Worm (Caenorhabditis elegans) whole organism, L3 larva: Measurements from ENCODE around the gene mdt-11.
"Not testable (repeated sequence)": the region's sequence is repeated elsewhere in the genome, so short reads cannot be mapped to it uniquely, and the experiment has no call there.

ENCODE experiments used
- R02D3.7 ChIP-seq: fragments of 150-350 bp; optimal IDR thresholded peaks from 2 replicates; lab custom pipeline; 2014; ENCODE audit warnings: missing biosample characterization, missing genetic modification characterization
- ZK546.5 ChIP-seq: sonication (generic microtip); optimal IDR thresholded peaks from 2 replicates; lab custom pipeline; 2017; ENCODE audit warnings: missing biosample characterization, missing genetic modification characterization
- aly-2 ChIP-seq: fragments of 150-350 bp; optimal IDR thresholded peaks from 2 replicates; lab custom pipeline; 2014; ENCODE audit warnings: missing biosample characterization, missing genetic modification characterization
- ama-1 ChIP-seq: fragments of 150-350 bp; optimal IDR thresholded peaks from 2 replicates; lab custom pipeline; 2018
- ceh-28 ChIP-seq: fragments of 150-350 bp; optimal IDR thresholded peaks from 2 replicates; lab custom pipeline; 2014; ENCODE audit warnings: missing biosample characterization, missing genetic modification reagents, missing genetic modification characterization
- ceh-82 ChIP-seq: fragments of 150-350 bp; optimal IDR thresholded peaks from 2 replicates; lab custom pipeline; 2014; ENCODE audit warnings: missing biosample characterization, missing genetic modification characterization
- ceh-9 ChIP-seq: sonication (generic microtip); optimal IDR thresholded peaks from 2 replicates; lab custom pipeline; 2018; ENCODE audit warnings: missing biosample characterization, missing genetic modification characterization
- egl-27 ChIP-seq: sonication (generic microtip); optimal IDR thresholded peaks from 4 replicates; lab custom pipeline; 2017; ENCODE audit warnings: missing biosample characterization, missing genetic modification reagents, missing genetic modification characterization
- egl-5 ChIP-seq: fragments of 150-350 bp; optimal IDR thresholded peaks from 2 replicates; lab custom pipeline; 2017; ENCODE audit warnings: missing biosample characterization, missing genetic modification reagents, missing genetic modification characterization, inconsistent platforms
- elt-1 ChIP-seq: fragments of 150-350 bp; optimal IDR thresholded peaks from 2 replicates; lab custom pipeline; 2014; ENCODE audit warnings: missing biosample characterization, missing genetic modification characterization
- elt-2 ChIP-seq: sonication (generic microtip); optimal IDR thresholded peaks from 2 replicates; lab custom pipeline; 2016; ENCODE audit warnings: missing genetic modification reagents, mild to moderate bottlenecking, missing genetic modification characterization, missing compliant biosample characterization
- elt-3 ChIP-seq, 3 experiments: fragments of 150-350 bp in 1 of 3; sonication (generic microtip) in 2 of 3; optimal IDR thresholded peaks; 2 replicates in 2 of 3; 4 replicates in 1 of 3; lab custom pipeline; 2014 to 2017; ENCODE audit warnings: missing biosample characterization in 3 of 3, missing genetic modification characterization in 3 of 3
- eor-1 ChIP-seq, 2 experiments: fragments of 150-350 bp; optimal IDR thresholded peaks; 2 replicates each; lab custom pipeline; 2014 to 2018; ENCODE audit warnings: missing biosample characterization in 2 of 2, missing genetic modification characterization in 2 of 2
- fkh-10 ChIP-seq: sonication (generic microtip); optimal IDR thresholded peaks from 2 replicates; lab custom pipeline; 2017; ENCODE audit warnings: missing biosample characterization, missing genetic modification reagents, missing genetic modification characterization
- fkh-2 ChIP-seq: fragments of 150-350 bp; optimal IDR thresholded peaks from 2 replicates; lab custom pipeline; 2014; ENCODE audit warnings: missing biosample characterization, missing genetic modification reagents, missing genetic modification characterization
- jun-1 ChIP-seq: fragments of 150-350 bp; optimal IDR thresholded peaks from 2 replicates; lab custom pipeline; 2014; ENCODE audit warnings: missing biosample characterization, missing genetic modification reagents, missing genetic modification characterization
- lin-15B ChIP-seq: fragments of 150-350 bp; optimal IDR thresholded peaks from 2 replicates; lab custom pipeline; 2014; ENCODE audit warnings: missing biosample characterization, missing genetic modification characterization
- lin-39 ChIP-seq: fragments of 150-350 bp; optimal IDR thresholded peaks from 2 replicates; lab custom pipeline; 2018; ENCODE audit warnings: missing biosample characterization, missing genetic modification reagents, missing genetic modification characterization
- lsy-12 ChIP-seq: sonication (generic microtip); optimal IDR thresholded peaks from 2 replicates; lab custom pipeline; 2016; ENCODE audit warnings: mild to moderate bottlenecking, missing genetic modification characterization, missing compliant biosample characterization
- mdl-1 ChIP-seq: fragments of 150-350 bp; optimal IDR thresholded peaks from 2 replicates; lab custom pipeline; 2014; ENCODE audit warnings: missing biosample characterization, missing genetic modification characterization
- mml-1 ChIP-seq: fragments of 150-350 bp; sonication (generic microtip); optimal IDR thresholded peaks from 3 replicates; lab custom pipeline; 2014; ENCODE audit warnings: missing biosample characterization, missing genetic modification characterization
- nfya-1 ChIP-seq: sonication (generic microtip); optimal IDR thresholded peaks from 2 replicates; lab custom pipeline; 2017; ENCODE audit warnings: missing genetic modification characterization, mild to moderate bottlenecking, missing compliant biosample characterization, antibody characterized with exemption, moderate library complexity; ENCODE audit not compliant: insufficient read depth
- nhr-12 ChIP-seq: fragments of 150-350 bp; optimal IDR thresholded peaks from 2 replicates; lab custom pipeline; 2014; ENCODE audit warnings: missing biosample characterization, missing genetic modification characterization
- nhr-23 ChIP-seq: fragments of 150-350 bp; optimal IDR thresholded peaks from 2 replicates; lab custom pipeline; 2014; ENCODE audit warnings: missing biosample characterization, missing genetic modification reagents, missing genetic modification characterization
- nhr-237 ChIP-seq: fragments of 150-350 bp; optimal IDR thresholded peaks from 2 replicates; lab custom pipeline; 2014; ENCODE audit warnings: missing biosample characterization, missing genetic modification characterization
- nhr-28 ChIP-seq: fragments of 150-350 bp; optimal IDR thresholded peaks from 2 replicates; lab custom pipeline; 2014; ENCODE audit warnings: missing biosample characterization, missing genetic modification characterization
- nhr-43 ChIP-seq: sonication (generic microtip); optimal IDR thresholded peaks from 2 replicates; lab custom pipeline; 2016; ENCODE audit warnings: mild to moderate bottlenecking, missing genetic modification characterization, missing compliant biosample characterization; ENCODE audit not compliant: poor library complexity, severe bottlenecking
- nhr-67 ChIP-seq: fragments of 150-350 bp; optimal IDR thresholded peaks from 2 replicates; lab custom pipeline; 2014; ENCODE audit warnings: missing biosample characterization, missing genetic modification characterization
- nhr-76 ChIP-seq: fragments of 150-350 bp; sonication (generic microtip); optimal IDR thresholded peaks from 5 replicates; lab custom pipeline; 2014; ENCODE audit warnings: missing biosample characterization, missing genetic modification characterization
- nhr-77 ChIP-seq: fragments of 150-350 bp; optimal IDR thresholded peaks from 2 replicates; lab custom pipeline; 2014; ENCODE audit warnings: missing biosample characterization, missing genetic modification characterization
- pha-4 ChIP-seq: fragments of 150-350 bp; optimal IDR thresholded peaks from 2 replicates; lab custom pipeline; 2014; ENCODE audit warnings: missing biosample characterization, missing genetic modification reagents, missing genetic modification characterization
- pqm-1 ChIP-seq: fragments of 150-350 bp; optimal IDR thresholded peaks from 2 replicates; lab custom pipeline; 2017; ENCODE audit warnings: missing biosample characterization, missing genetic modification characterization, inconsistent platforms
- sea-2 ChIP-seq: fragments of 150-350 bp; sonication (generic microtip); optimal IDR thresholded peaks from 4 replicates; lab custom pipeline; 2014; ENCODE audit warnings: missing biosample characterization, missing genetic modification reagents, missing genetic modification characterization
- skn-1 ChIP-seq: fragments of 150-350 bp; optimal IDR thresholded peaks from 2 replicates; lab custom pipeline; 2014; ENCODE audit warnings: missing biosample characterization, missing genetic modification characterization
- snpc-4 ChIP-seq: fragments of 150-350 bp; optimal IDR thresholded peaks from 2 replicates; lab custom pipeline; 2014; ENCODE audit warnings: missing biosample characterization, missing genetic modification characterization
- tbx-2 ChIP-seq: sonication (generic microtip); optimal IDR thresholded peaks from 2 replicates; lab custom pipeline; 2016; ENCODE audit warnings: mild to moderate bottlenecking, missing genetic modification characterization, missing compliant biosample characterization
- unc-62 ChIP-seq: fragments of 150-350 bp; sonication (generic microtip); optimal IDR thresholded peaks from 4 replicates; lab custom pipeline; 2014; ENCODE audit warnings: missing biosample characterization, missing genetic modification reagents, missing genetic modification characterization
- zag-1 ChIP-seq: fragments of 150-350 bp; optimal IDR thresholded peaks from 2 replicates; lab custom pipeline; 2014; ENCODE audit warnings: missing biosample characterization, missing genetic modification characterization
- ztf-11 ChIP-seq: fragments of 150-350 bp; optimal IDR thresholded peaks from 2 replicates; lab custom pipeline; 2014; ENCODE audit warnings: missing biosample characterization, missing genetic modification characterization
- ztf-4 ChIP-seq: fragments of 150-350 bp; optimal IDR thresholded peaks from 2 replicates; lab custom pipeline; 2014; ENCODE audit warnings: missing biosample characterization, missing genetic modification characterization

The mdt-11 gene

ce11 chrIII:5051949-5052348 lies 30.9 kb downstream of the mdt-11 start, which contains the start of gene C45G9.15:
Gene C45G9.15 (minus strand): TSS chrIII:5052049.
- TF ChIP-seq skn-1 (no peak), fkh-10 (GFP tag; lab: Kevin White, UChicago) (no peak), elt-2 (tag; lab: Kevin White, UChicago) (no peak), eor-1 (tag; optimal IDR thresholded peaks at IDR 0.05; lab: Kevin White, UChicago) (no peak)

- TF ChIP-seq pqm-1 (tag; lab: Kevin White, UChicago) (no peak), elt-2 (tag; lab: Kevin White, UChicago) (no peak), ztf-11 (no peak), nfya-1 (tag; lab: Kevin White, UChicago) (no peak), unc-62 (GFP tag; lab: Kevin White, UChicago) (no peak), nhr-28 (no peak), ceh-82 (tag; lab: Kevin White, UChicago) (no peak), nhr-67 (tag; lab: Kevin White, UChicago) (no peak), nhr-12 (no peak), snpc-4 (tag; lab: Kevin White, UChicago) (no peak), jun-1 (no peak), ZK546.5 (tag; lab: Kevin White, UChicago) (no peak), sea-2 (GFP tag; lab: Kevin White, UChicago) (no peak), elt-1 (tag; lab: Kevin White, UChicago) (no peak)
These were observed 32.5 kb downstream of the mdt-11 start, which contains the start of gene C45G9.8 for ce11 chrIII:5053541-5053940. Gene C45G9.8 (minus strand): TSS chrIII:5053641.

- TF ChIP-seq ztf-11; lin-39 (tag; lab: Kevin White, UChicago); fkh-10 (GFP tag; lab: Kevin White, UChicago): not testable (repeated sequence)
These were observed 34.7 kb downstream of the mdt-11 start, which contains the start of gene C45G9.9 for ce11 chrIII:5055709-5056108. Gene C45G9.9 (minus strand): TSS chrIII:5055809.

- TF ChIP-seq ceh-9 (tag; lab: Kevin White, UChicago): no peak
These were observed 40.8 kb downstream of the mdt-11 start, which contains the start of gene C45G9.10 for ce11 chrIII:5061798-5062197. Gene C45G9.10 (minus strand): TSS chrIII:5061898.

ce11 chrIII:5062406-5062805 lies 41.4 kb downstream of the mdt-11 start, which contains the start of gene C45G9.4:
Gene C45G9.4 (plus strand): TSS chrIII:5062706.
- TF ChIP-seq ZK546.5 (tag; lab: Kevin White, UChicago); fkh-10 (GFP tag; lab: Kevin White, UChicago); lin-15B (tag; lab: Kevin White, UChicago): not testable (repeated sequence)

ce11 chrIII:5068675-5069233 lies 47.7 kb downstream of the mdt-11 start, which contains the start of the genes C45G9.11 and C45G9.2:
Gene C45G9.11 (minus strand): TSS chrIII:5068725.
Gene C45G9.2 (plus strand): TSS chrIII:5069066.
- TF ChIP-seq nhr-76: peak; percentile 12
- no peak for TF ChIP-seq fkh-2 (tag; lab: Kevin White, UChicago)
- TF ChIP-seq snpc-4 (tag; lab: Kevin White, UChicago): peak; percentile 58
- peak; percentile 51 for TF ChIP-seq skn-1
- TF ChIP-seq ZK546.5 (tag; lab: Kevin White, UChicago): no peak
- no peak for TF ChIP-seq pha-4
- TF ChIP-seq nhr-23 (tag; lab: Kevin White, UChicago): peak; percentile 61
- no peak for TF ChIP-seq ztf-4 (tag; lab: Kevin White, UChicago)
- no peak for TF ChIP-seq ceh-28 (tag; lab: Kevin White, UChicago)
- no peak for TF ChIP-seq aly-2 (tag; lab: Kevin White, UChicago)
- TF ChIP-seq egl-5 (tag; lab: Kevin White, UChicago): no peak
- TF ChIP-seq egl-27 (tag; lab: Kevin White, UChicago): no peak
- no peak for TF ChIP-seq eor-1 (tag; optimal IDR thresholded peaks at IDR 0.05; lab: Kevin White, UChicago)
- no peak for TF ChIP-seq elt-1 (tag; lab: Kevin White, UChicago)
- TF ChIP-seq unc-62 (GFP tag; lab: Kevin White, UChicago): no peak
- no peak for TF ChIP-seq jun-1
- TF ChIP-seq nhr-67 (tag; lab: Kevin White, UChicago): no peak
- no peak for TF ChIP-seq zag-1
- TF ChIP-seq elt-2 (tag; lab: Kevin White, UChicago): no peak
- no peak for TF ChIP-seq R02D3.7
- TF ChIP-seq nhr-43: peak; percentile 88
- TF ChIP-seq nhr-28: no peak
- no peak for TF ChIP-seq mml-1
- peak; percentile 24 for TF ChIP-seq pqm-1 (tag; lab: Kevin White, UChicago)
- TF ChIP-seq nhr-237 (tag; lab: Kevin White, UChicago): no peak
- TF ChIP-seq lin-15B (tag; lab: Kevin White, UChicago): peak; percentile 63
- TF ChIP-seq nhr-77 (tag; lab: Kevin White, UChicago): no peak
- no peak for TF ChIP-seq ama-1 (lab: Kevin White, UChicago)
- no peak for TF ChIP-seq tbx-2 (tag; lab: Kevin White, UChicago)
- TF ChIP-seq ztf-11: no peak
- TF ChIP-seq mdl-1 (tag; lab: Kevin White, UChicago): no peak
- peak; percentile 46 for TF ChIP-seq lsy-12
- TF ChIP-seq elt-3 (tag; optimal IDR thresholded peaks at IDR 0.05; lab: Kevin White, UChicago): no peak
